Fruit fly (Drosophila melanogaster): Measurements from ENCODE around the gene CG10428.
A peak's percentile ranks its signal among the peaks of the same experiment; 100 is the strongest.

Gene CG10428

dm6 chr2L:18990133-18990532, 41.4 kb downstream of the CG10428 start, which contains the start of gene CG15170:
CG15170 (minus strand) TSS chr2L:18990233.
- TF ChIP-seq exex (tag; optimal IDR thresholded peaks at IDR 0.05) (peak; percentile 41), vvl (GFP tag; IDR thresholded peaks at IDR 0.05) (no peak)

dm6 chr2L:18990720-18991119, 42.0 kb downstream of the CG10428 start, which contains the start of gene CG15169:
CG15169 (plus strand) TSS chr2L:18991020.
- TF ChIP-seq Med (GFP tag) (peak; percentile 26), CG11456 (GFP tag; IDR thresholded peaks at IDR 0.05) (peak; percentile 14; the same call in 1 of the 3 replicates), tio (GFP tag; optimal IDR thresholded peaks at IDR 0.05) (no peak)

dm6 chr2L:18992196-18992595, 43.5 kb downstream of the CG10428 start, which contains the start of gene CG46465:
CG46465 (plus strand) TSS chr2L:18992496.
- TF ChIP-seq CrebB (tag; optimal IDR thresholded peaks at IDR 0.05) (no peak), Neu2 (GFP tag; optimal IDR thresholded peaks at IDR 0.05; ENCODE audit: borderline replicate concordance) (no peak), CG3995 (GFP tag; optimal IDR thresholded peaks at IDR 0.05) (no peak), Bgb (GFP tag; IDR thresholded peaks at IDR 0.05; ENCODE audit: partially characterized antibody) (no peak), dysf (GFP tag; IDR thresholded peaks at IDR 0.05) (no peak), HLH3B (GFP tag; IDR thresholded peaks at IDR 0.05) (no peak), CG6254 (GFP tag; optimal IDR thresholded peaks at IDR 0.05) (no peak), gro (GFP tag; optimal IDR thresholded peaks at IDR 0.05) (no peak), CG3163 (GFP tag; optimal IDR thresholded peaks at IDR 0.05) (no peak), croc (GFP tag; conservative IDR thresholded peaks at IDR 0.05) (no peak)

- no peak for TF ChIP-seq hth (optimal IDR thresholded peaks at IDR 0.05)
- no peak for TF ChIP-seq CG7271 (tag; optimal IDR thresholded peaks at IDR 0.05)
- TF ChIP-seq ro (GFP tag; IDR thresholded peaks at IDR 0.05), result no peak
- no peak for TF ChIP-seq dati (GFP tag; IDR thresholded peaks at IDR 0.05)
- no peak for TF ChIP-seq ci (GFP tag; IDR thresholded peaks at IDR 0.05)
- TF ChIP-seq Med (GFP tag), result no peak
- peak; percentile 73 for TF ChIP-seq sug (tag; optimal IDR thresholded peaks at IDR 0.05)
- TF ChIP-seq dmrt99B (tag; optimal IDR thresholded peaks at IDR 0.05), result no peak
- TF ChIP-seq CG32772 (GFP tag; IDR thresholded peaks at IDR 0.05), result no peak
- TF ChIP-seq cas (GFP tag; IDR thresholded peaks at IDR 0.05), result no peak
- no peak for TF ChIP-seq hb (GFP tag; IDR thresholded peaks at IDR 0.05; ENCODE audit: partially characterized antibody)
- TF ChIP-seq CG4617 (GFP tag; optimal IDR thresholded peaks at IDR 0.05; ENCODE audit: borderline replicate concordance), result no peak
- TF ChIP-seq so (GFP tag; IDR thresholded peaks at IDR 0.05), result no peak
- no peak for TF ChIP-seq Poxn (GFP tag; IDR thresholded peaks at IDR 0.05)
- no peak for TF ChIP-seq eve (GFP tag; optimal IDR thresholded peaks at IDR 0.05)
- no peak for TF ChIP-seq Elba2 (GFP tag; optimal IDR thresholded peaks at IDR 0.05)
- TF ChIP-seq CG14441 (GFP tag; IDR thresholded peaks at IDR 0.05), result no peak
- no peak for TF ChIP-seq psq (GFP tag; optimal IDR thresholded peaks at IDR 0.05)
- TF ChIP-seq HHEX (GFP tag; optimal IDR thresholded peaks at IDR 0.05), result no peak
- TF ChIP-seq otp (GFP tag; IDR thresholded peaks at IDR 0.05), result 0 out of 3 replicates have a peak, but pooled peaks have one; percentile 19
- TF ChIP-seq Sox100B (GFP tag; optimal IDR thresholded peaks at IDR 0.05), result no peak
- TF ChIP-seq exex (tag; optimal IDR thresholded peaks at IDR 0.05), result peak; percentile 39
- no peak for TF ChIP-seq Optix (GFP tag; IDR thresholded peaks at IDR 0.05)
- TF ChIP-seq Hmr (GFP tag; optimal IDR thresholded peaks at IDR 0.05), result no peak
- no peak for TF ChIP-seq CG18764 (GFP tag; optimal IDR thresholded peaks at IDR 0.05)
- no peak for TF ChIP-seq CG31388 (GFP tag; optimal IDR thresholded peaks at IDR 0.05)
- no peak for TF ChIP-seq ems (GFP tag; optimal IDR thresholded peaks at IDR 0.05)
- no peak for TF ChIP-seq seq (GFP tag; IDR thresholded peaks at IDR 0.05)
- no peak for TF ChIP-seq CG6654 (GFP tag; optimal IDR thresholded peaks at IDR 0.05)
- no peak for TF ChIP-seq hbn (GFP tag; IDR thresholded peaks at IDR 0.05; ENCODE audit: partially characterized antibody)
- TF ChIP-seq Six4 (GFP tag; optimal IDR thresholded peaks at IDR 0.05), result no peak
- no peak for TF ChIP-seq CG12104 (GFP tag; optimal IDR thresholded peaks at IDR 0.05)
- no peak for TF ChIP-seq br (optimal IDR thresholded peaks at IDR 0.05)
These were observed 47.2 kb downstream of the CG10428 start, which contains the start of gene CG10650 for dm6 chr2L:18995660-18996417. CG10650 (minus strand) TSS chr2L:18995934.
